Worm (Caenorhabditis elegans) whole organism, mixed stage, embryonic: ENCODE measurements around the gene fbxa-218.

Source experiments
- M03D4.4 ChIP-seq: sonication (generic microtip); optimal IDR thresholded peaks from 2 replicates; lab custom pipeline; 2017; ENCODE audit warnings: mild to moderate bottlenecking, missing genetic modification characterization, missing compliant biosample characterization
- ceh-39 ChIP-seq: fragments of 150-350 bp; optimal IDR thresholded peaks from 2 replicates; lab custom pipeline; 2014; ENCODE audit warnings: missing biosample characterization, missing genetic modification characterization
- ceh-43 ChIP-seq: fragments of 200-800 bp; sonication (Bioruptor generic); optimal IDR thresholded peaks from 2 replicates; lab custom pipeline; 2018; ENCODE audit warnings: mild to moderate bottlenecking, missing genetic modification characterization, moderate library complexity, missing compliant biosample characterization
- ceh-83 ChIP-seq: fragments of 200-800 bp; sonication (Bioruptor generic); optimal IDR thresholded peaks from 2 replicates; lab custom pipeline; 2018; ENCODE audit warnings: mild to moderate bottlenecking, missing genetic modification characterization, missing compliant biosample characterization
- ces-1 ChIP-seq: fragments of 150-350 bp; optimal IDR thresholded peaks from 2 replicates; lab custom pipeline; 2014; ENCODE audit warnings: missing biosample characterization, missing genetic modification reagents, missing genetic modification characterization
- cnd-1 ChIP-seq: fragments of 200-800 bp; sonication (Bioruptor generic); optimal IDR thresholded peaks from 2 replicates; lab custom pipeline; 2018; ENCODE audit warnings: mild to moderate bottlenecking, missing genetic modification characterization, missing compliant biosample characterization
- drap-1 ChIP-seq: fragments of 200-800 bp; sonication (Bioruptor generic); optimal IDR thresholded peaks from 3 replicates; lab custom pipeline; 2018; ENCODE audit warnings: mild to moderate bottlenecking, missing genetic modification characterization, missing compliant biosample characterization
- elt-1 ChIP-seq: sonication (generic microtip); optimal IDR thresholded peaks from 2 replicates; lab custom pipeline; 2017; ENCODE audit warnings: missing genetic modification characterization, mild to moderate bottlenecking, missing compliant biosample characterization, antibody characterized with exemption, moderate library complexity, borderline replicate concordance; ENCODE audit not compliant: insufficient read depth
- elt-3 ChIP-seq: fragments of 150-350 bp; optimal IDR thresholded peaks from 2 replicates; lab custom pipeline; 2014; ENCODE audit warnings: missing biosample characterization, missing genetic modification characterization
- ham-2 ChIP-seq: fragments of 200-800 bp; sonication (Bioruptor generic); optimal IDR thresholded peaks from 2 replicates; lab custom pipeline; 2018; ENCODE audit warnings: mild to moderate bottlenecking, missing genetic modification characterization, missing compliant biosample characterization
- hlh-1 ChIP-seq: fragments of 150-350 bp; optimal IDR thresholded peaks from 2 replicates; lab custom pipeline; 2014; ENCODE audit warnings: missing biosample characterization, missing genetic modification reagents, missing genetic modification characterization
- lin-13 ChIP-seq: fragments of 150-350 bp; optimal IDR thresholded peaks from 2 replicates; lab custom pipeline; 2014; ENCODE audit warnings: missing biosample characterization, missing genetic modification characterization
- lin-32 ChIP-seq: fragments of 200-800 bp; sonication (Bioruptor generic); optimal IDR thresholded peaks from 2 replicates; lab custom pipeline; 2018; ENCODE audit warnings: mild to moderate bottlenecking, missing genetic modification characterization, missing compliant biosample characterization
- lsy-2 ChIP-seq: fragments of 150-350 bp; optimal IDR thresholded peaks from 2 replicates; lab custom pipeline; 2014; ENCODE audit warnings: missing biosample characterization, missing genetic modification characterization
- mab-5 ChIP-seq: fragments of 150-350 bp; optimal IDR thresholded peaks from 2 replicates; lab custom pipeline; 2014; ENCODE audit warnings: missing biosample characterization, missing genetic modification characterization
- mep-1 ChIP-seq: fragments of 150-350 bp; optimal IDR thresholded peaks from 2 replicates; lab custom pipeline; 2017; ENCODE audit warnings: missing biosample characterization, missing genetic modification reagents, missing genetic modification characterization, inconsistent platforms
- mls-2 ChIP-seq: sonication (generic microtip); optimal IDR thresholded peaks from 2 replicates; lab custom pipeline; 2016; ENCODE audit warnings: mild to moderate bottlenecking, missing genetic modification characterization, moderate library complexity, missing compliant biosample characterization
- nhr-2 ChIP-seq: fragments of 150-350 bp; optimal IDR thresholded peaks from 2 replicates; lab custom pipeline; 2014; ENCODE audit warnings: missing biosample characterization, missing genetic modification characterization
- nhr-237 ChIP-seq: fragments of 150-350 bp; optimal IDR thresholded peaks from 2 replicates; lab custom pipeline; 2014; ENCODE audit warnings: missing biosample characterization, missing genetic modification characterization
- nhr-28 ChIP-seq: fragments of 150-350 bp; optimal IDR thresholded peaks from 2 replicates; lab custom pipeline; 2014; ENCODE audit warnings: missing biosample characterization, missing genetic modification characterization
- pha-4 ChIP-seq: fragments of 150-350 bp; optimal IDR thresholded peaks from 2 replicates; lab custom pipeline; 2018; ENCODE audit warnings: missing biosample characterization, missing genetic modification reagents, missing genetic modification characterization
- sem-2 ChIP-seq: fragments of 200-800 bp; sonication (Bioruptor generic); optimal IDR thresholded peaks from 2 replicates; lab custom pipeline; 2018; ENCODE audit warnings: mild to moderate bottlenecking, missing genetic modification characterization, missing compliant biosample characterization
- snpc-4 ChIP-seq: fragments of 150-350 bp; optimal IDR thresholded peaks from 2 replicates; lab custom pipeline; 2014; ENCODE audit warnings: missing biosample characterization, missing genetic modification characterization
- sptf-1 ChIP-seq: sonication (generic microtip); optimal IDR thresholded peaks from 2 replicates; lab custom pipeline; 2017; ENCODE audit warnings: mild to moderate bottlenecking, missing genetic modification characterization, moderate library complexity, missing compliant biosample characterization
- unc-120 ChIP-seq: sonication (generic microtip); optimal IDR thresholded peaks from 2 replicates; lab custom pipeline; 2017; ENCODE audit warnings: missing genetic modification characterization, missing compliant biosample characterization; ENCODE audit not compliant: poor library complexity, severe bottlenecking
- unc-39 ChIP-seq: fragments of 150-350 bp; optimal IDR thresholded peaks from 2 replicates; lab custom pipeline; 2014; ENCODE audit warnings: missing biosample characterization, missing genetic modification characterization
- unc-62 ChIP-seq: fragments of 150-350 bp; optimal IDR thresholded peaks from 2 replicates; lab custom pipeline; 2014; ENCODE audit warnings: missing biosample characterization, missing genetic modification reagents, missing genetic modification characterization
- zip-8 ChIP-seq: fragments of 150-350 bp; optimal IDR thresholded peaks from 2 replicates; lab custom pipeline; 2014; ENCODE audit warnings: missing biosample characterization, missing genetic modification characterization
- ztf-11 ChIP-seq: fragments of 150-350 bp; optimal IDR thresholded peaks from 2 replicates; lab custom pipeline; 2014; ENCODE audit warnings: missing biosample characterization, missing genetic modification characterization

The fbxa-218 gene

DNA sequence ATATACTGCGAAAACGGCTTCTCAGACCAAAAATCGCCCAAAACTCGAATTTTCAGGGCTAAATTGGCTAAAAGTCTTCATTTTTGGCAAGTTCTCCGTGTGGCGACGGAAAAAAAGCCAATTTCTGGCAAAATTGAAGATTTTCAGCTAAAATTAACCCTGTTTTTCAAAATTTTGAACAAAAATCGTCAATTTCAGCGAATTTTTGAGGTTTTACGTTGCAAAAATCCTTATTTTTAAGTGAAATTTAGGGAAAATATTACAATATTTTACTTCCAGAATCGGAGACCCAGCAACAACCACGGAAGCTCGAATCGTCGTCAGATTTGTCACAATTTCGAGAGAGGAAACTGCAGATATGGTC, 8.1 kb upstream of the fbxa-218 start:
- TF ChIP-seq sem-2 (GFP tag; lab: Kevin White, UChicago): no peak
- no peak for TF ChIP-seq hlh-1 (tag; lab: Kevin White, UChicago)
- no peak for TF ChIP-seq mls-2 (tag; lab: Kevin White, UChicago)
- TF ChIP-seq nhr-237 (tag; lab: Kevin White, UChicago): no peak
- no peak for TF ChIP-seq ham-2
- no peak for TF ChIP-seq sptf-1 (tag; lab: Kevin White, UChicago)
- TF ChIP-seq unc-62 (GFP tag; lab: Kevin White, UChicago): no peak
- no peak for TF ChIP-seq lin-13 (tag; lab: Kevin White, UChicago)
- TF ChIP-seq ces-1 (GFP tag; lab: Kevin White, UChicago): no peak
- no peak for TF ChIP-seq unc-39 (tag; lab: Kevin White, UChicago)
- TF ChIP-seq cnd-1: no peak
- TF ChIP-seq nhr-28 (tag; lab: Kevin White, UChicago): no peak
- no peak for TF ChIP-seq zip-8
- no peak for TF ChIP-seq ztf-11 (tag; lab: Kevin White, UChicago)
- no peak for TF ChIP-seq ceh-43 (GFP tag; lab: Kevin White, UChicago)

DNA sequence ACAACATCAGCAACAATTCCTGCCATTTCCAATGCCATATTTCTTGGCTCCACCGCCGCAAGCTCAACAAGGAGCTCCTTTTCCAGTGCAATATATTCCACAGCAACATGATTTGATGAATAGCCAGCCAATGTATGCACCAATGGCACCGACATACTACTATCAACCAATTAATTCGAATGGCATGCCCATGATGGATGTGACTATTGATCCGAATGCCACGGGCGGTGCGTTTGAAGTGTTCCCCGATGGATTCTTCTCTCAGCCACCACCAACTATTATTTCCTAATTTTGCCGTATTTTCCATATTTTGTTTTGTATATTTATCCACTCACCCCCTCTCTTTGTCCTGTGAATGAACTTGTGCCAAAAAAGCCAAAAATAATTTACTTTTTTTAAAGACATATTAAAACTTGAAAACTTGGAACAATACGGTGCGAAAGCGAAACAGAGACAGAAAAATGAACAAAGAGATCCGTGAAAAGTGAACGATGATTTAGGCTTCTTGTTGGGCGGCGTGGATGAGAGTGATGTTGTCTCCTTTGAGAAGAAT, 7.4 kb upstream of the fbxa-218 start:
- TF ChIP-seq pha-4 (tag; lab: Kevin White, UChicago) (no peak), elt-3 (tag; lab: Kevin White, UChicago) (no peak), mep-1 (tag; lab: Kevin White, UChicago) (no peak), elt-1 (tag; lab: Kevin White, UChicago) (no peak), ces-1 (GFP tag; lab: Kevin White, UChicago) (no peak)
- TF ChIP-seq, all 35 proteins: peak for 0

- TF ChIP-seq ceh-39 (tag; lab: Kevin White, UChicago) (peak; percentile 23), M03D4.4 (tag; lab: Kevin White, UChicago) (peak; percentile 9), drap-1 (GFP tag; lab: Kevin White, UChicago) (peak; percentile 7), pha-4 (tag; lab: Kevin White, UChicago) (peak; percentile 60), mab-5 (no peak), unc-120 (tag; lab: Kevin White, UChicago) (peak; percentile 2), sem-2 (GFP tag; lab: Kevin White, UChicago) (no peak), elt-1 (tag; lab: Kevin White, UChicago) (no peak), lin-13 (tag; lab: Kevin White, UChicago) (peak; percentile 52), mep-1 (tag; lab: Kevin White, UChicago) (peak; percentile 86), ceh-83 (GFP tag; lab: Kevin White, UChicago) (peak; percentile 23), unc-62 (GFP tag; lab: Kevin White, UChicago) (peak; percentile 3), hlh-1 (tag; lab: Kevin White, UChicago) (peak; percentile 50), snpc-4 (tag; lab: Kevin White, UChicago) (no peak), nhr-237 (tag; lab: Kevin White, UChicago) (peak; percentile 73), sptf-1 (tag; lab: Kevin White, UChicago) (peak; percentile 12), lsy-2 (peak; percentile 98), lin-32 (no peak), ham-2 (no peak), cnd-1 (no peak), ces-1 (GFP tag; lab: Kevin White, UChicago) (peak; percentile 61)
Observed at ce11 chrIII:12429579-12430084, 6.7 kb upstream of the fbxa-218 start, which contains the start of gene snr-6. Gene snr-6 (minus strand): TSS chrIII:12429629.

DNA sequence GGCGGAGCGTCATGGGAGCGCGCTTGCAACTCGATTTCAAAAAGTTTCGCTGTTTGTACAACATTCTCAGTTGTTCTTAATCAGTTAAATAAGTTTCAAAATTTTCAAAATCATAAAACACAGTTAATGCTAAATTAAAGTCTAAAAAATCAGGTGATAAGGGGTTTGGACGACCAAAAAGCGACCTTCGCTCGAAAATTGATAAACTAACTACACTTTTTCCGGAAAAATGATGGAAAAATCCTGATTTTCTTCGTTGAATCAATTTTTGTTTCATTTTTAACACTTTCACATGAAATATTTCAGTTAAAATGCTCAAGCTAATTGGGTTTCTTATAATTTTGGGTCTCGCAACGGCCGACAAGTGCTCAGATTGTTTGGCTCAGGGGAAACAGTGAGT, 6.1 kb upstream of the fbxa-218 start, which contains the start of gene Y49E10.16:
Gene Y49E10.16 (plus strand): TSS at position 301 of the 400 bp plus-strand sequence.
- TF ChIP-seq lin-32 (no peak), lin-13 (tag; lab: Kevin White, UChicago) (no peak), ztf-11 (tag; lab: Kevin White, UChicago) (no peak), sptf-1 (tag; lab: Kevin White, UChicago) (no peak), mab-5 (no peak), ceh-83 (GFP tag; lab: Kevin White, UChicago) (no peak), pha-4 (tag; lab: Kevin White, UChicago) (no peak), elt-3 (tag; lab: Kevin White, UChicago) (no peak), elt-1 (tag; lab: Kevin White, UChicago) (no peak), nhr-2 (tag; lab: Kevin White, UChicago) (no peak), snpc-4 (tag; lab: Kevin White, UChicago) (no peak)
- TF ChIP-seq, all 35 proteins: peak for 0
